Worm (Caenorhabditis elegans): ENCODE results near the gene srg-69.

- TF ChIP-seq ama-1 (optimal IDR thresholded peaks at IDR 0.05) (no peak), dve-1 (tag; optimal IDR thresholded peaks at IDR 0.05) (peak; percentile 40), ahr-1 (tag; optimal IDR thresholded peaks at IDR 0.05) (no peak), eyg-1 (tag; optimal IDR thresholded peaks at IDR 0.05) (no peak), mec-3 (tag; optimal IDR thresholded peaks at IDR 0.05; ENCODE audit: borderline replicate concordance) (no peak), nfya-1 (tag; optimal IDR thresholded peaks at IDR 0.05) (peak; percentile 70), ceh-6 (GFP tag; optimal IDR thresholded peaks at IDR 0.05) (no peak), tbx-2 (tag; optimal IDR thresholded peaks at IDR 0.05) (peak; percentile 71), elt-4 (tag; optimal IDR thresholded peaks at IDR 0.05) (no peak), unc-55 (GFP tag; optimal IDR thresholded peaks at IDR 0.05) (no peak), ttx-3 (tag; optimal IDR thresholded peaks at IDR 0.05) (peak; percentile 19), Y22D7AL.16 (tag; optimal IDR thresholded peaks at IDR 0.05) (no peak), ceh-9 (tag; optimal IDR thresholded peaks at IDR 0.05) (no peak), fkh-10 (GFP tag; optimal IDR thresholded peaks at IDR 0.05) (no peak)
Observed at ce11 chrII:5389831-5390323, 34.4 kb downstream of the srg-69 start, which contains the start of gene ndx-6.

Measured in whole organism, late embryonic.